Fruit fly (Drosophila melanogaster) whole organism, embryonic: Measurements from ENCODE around the gene ftz-f1.

Experiments
- Aef1 ChIP-seq: fragments of 200-800 bp; sonication (Bioruptor generic); IDR thresholded peaks from 3 replicates; pipeline ENCODE4 v1.3.6; 2022; ENCODE audit warnings: missing biosample characterization, missing genetic modification characterization
- B-H2 ChIP-seq: fragments of 200-800 bp; sonication (Bioruptor generic); optimal IDR thresholded peaks from 2 replicates; lab custom pipeline; 2018; ENCODE audit warnings: missing biosample characterization, mild to moderate bottlenecking, missing genetic modification characterization
- CG10209 ChIP-seq: fragments of 200-800 bp; sonication (Bioruptor generic); optimal IDR thresholded peaks from 3 replicates; lab custom pipeline; 2017; ENCODE audit warnings: missing biosample characterization, mild to moderate bottlenecking, missing genetic modification characterization, missing genetic modification reagents
- CG10274 ChIP-seq: fragments of 200-800 bp; sonication (Bioruptor generic); optimal IDR thresholded peaks from 3 replicates; lab custom pipeline; 2017; ENCODE audit warnings: missing biosample characterization, mild to moderate bottlenecking, missing genetic modification characterization
- CG12104 ChIP-seq: fragments of 200-800 bp; sonication (Bioruptor generic); optimal IDR thresholded peaks from 3 replicates; lab custom pipeline; 2016; ENCODE audit warnings: missing biosample characterization, missing genetic modification characterization
- CG13624 ChIP-seq: fragments of 200-800 bp; sonication (Bioruptor generic); optimal IDR thresholded peaks from 2 replicates; lab custom pipeline; 2016; ENCODE audit warnings: missing biosample characterization, missing genetic modification characterization
- CG13775 ChIP-seq: fragments of 200-800 bp; sonication (Bioruptor generic); optimal IDR thresholded peaks from 3 replicates; lab custom pipeline; 2017; ENCODE audit warnings: missing biosample characterization, mild to moderate bottlenecking, missing genetic modification characterization
- CG14014 ChIP-seq: fragments of 200-800 bp; sonication (Bioruptor generic); IDR thresholded peaks from 2 replicates; pipeline ENCODE4 v1.3.6; 2022; ENCODE audit warnings: missing biosample characterization, missing genetic modification characterization
- CG15514 ChIP-seq: fragments of 200-800 bp; sonication (Bioruptor generic); optimal IDR thresholded peaks from 3 replicates; lab custom pipeline; 2017; ENCODE audit warnings: missing biosample characterization, missing genetic modification characterization, mild to moderate bottlenecking, moderate library complexity, missing genetic modification reagents
- CG15696 ChIP-seq: fragments of 200-800 bp; sonication (Bioruptor generic); optimal IDR thresholded peaks from 2 replicates; lab custom pipeline; 2019; ENCODE audit warnings: missing biosample characterization, mild to moderate bottlenecking, missing genetic modification characterization, moderate library complexity
- CG2889 ChIP-seq: fragments of 200-800 bp; sonication (Bioruptor generic); IDR thresholded peaks from 3 replicates; pipeline ENCODE4 v1.3.6; 2022; ENCODE audit warnings: missing biosample characterization, missing genetic modification characterization
- CG30020 ChIP-seq: fragments of 200-800 bp; optimal IDR thresholded peaks from 2 replicates; lab custom pipeline; 2019; ENCODE audit warnings: missing biosample characterization, mild to moderate bottlenecking, missing genetic modification characterization, moderate library complexity
- CG31388 ChIP-seq: fragments of 200-800 bp; sonication (Bioruptor generic); optimal IDR thresholded peaks from 2 replicates; lab custom pipeline; 2016; ENCODE audit warnings: missing biosample characterization, missing genetic modification characterization
- CG3847 ChIP-seq: fragments of 200-800 bp; sonication (Bioruptor generic); IDR thresholded peaks from 2 replicates; pipeline ENCODE4 v1.3.6; 2022; ENCODE audit warnings: missing biosample characterization, missing genetic modification characterization
- CG6254 ChIP-seq: fragments of 200-800 bp; sonication (Bioruptor generic); optimal IDR thresholded peaks from 3 replicates; lab custom pipeline; 2017; ENCODE audit warnings: mild to moderate bottlenecking, missing biosample characterization, missing genetic modification reagents, missing genetic modification characterization
- CG7372 ChIP-seq: fragments of 200-800 bp; sonication (Bioruptor generic); IDR thresholded peaks from 2 replicates; pipeline ENCODE4 v1.3.6; 2022; ENCODE audit warnings: missing biosample characterization, missing genetic modification characterization
- CG8388 ChIP-seq: fragments of 200-800 bp; sonication (Bioruptor generic); optimal IDR thresholded peaks from 2 replicates; lab custom pipeline; 2019; ENCODE audit warnings: missing biosample characterization, mild to moderate bottlenecking, missing genetic modification characterization, moderate library complexity
- CG8924 ChIP-seq: fragments of 200-800 bp; optimal IDR thresholded peaks from 3 replicates; lab custom pipeline; 2019; ENCODE audit warnings: missing biosample characterization, mild to moderate bottlenecking, missing genetic modification characterization, moderate library complexity
- CG8944 ChIP-seq: fragments of 200-800 bp; sonication (Bioruptor generic); optimal IDR thresholded peaks from 3 replicates; lab custom pipeline; 2016; ENCODE audit warnings: missing biosample characterization, missing genetic modification characterization
- CG9609 ChIP-seq: fragments of 200-800 bp; sonication (Bioruptor generic); optimal IDR thresholded peaks from 3 replicates; lab custom pipeline; 2016; ENCODE audit warnings: missing biosample characterization, missing genetic modification characterization
- Dp ChIP-seq: fragments of 200-800 bp; sonication (Bioruptor generic); optimal IDR thresholded peaks from 2 replicates; lab custom pipeline; 2018; ENCODE audit warnings: missing biosample characterization, mild to moderate bottlenecking, missing genetic modification characterization, moderate library complexity
- Hsf ChIP-seq: fragments of 200-800 bp; sonication (Bioruptor generic); optimal IDR thresholded peaks from 3 replicates; lab custom pipeline; 2016; ENCODE audit warnings: missing biosample characterization, missing genetic modification characterization
- Lpt ChIP-seq: fragments of >200 bp; optimal IDR thresholded peaks from 2 replicates; lab custom pipeline; 2018; ENCODE audit warnings: missing biosample characterization, missing genetic modification characterization
- Myb ChIP-seq: fragments of 200-800 bp; sonication (Bioruptor generic); optimal IDR thresholded peaks from 2 replicates; lab custom pipeline; 2016; ENCODE audit warnings: missing biosample characterization, missing genetic modification characterization
- Neu2 ChIP-seq: fragments of 200-800 bp; sonication (Bioruptor generic); optimal IDR thresholded peaks from 3 replicates; lab custom pipeline; 2016; ENCODE audit warnings: missing biosample characterization, missing genetic modification characterization, borderline replicate concordance
- Optix ChIP-seq: fragments of 200-800 bp; sonication (Bioruptor generic); IDR thresholded peaks from 3 replicates; pipeline ENCODE4 v1.3.6; 2022; ENCODE audit warnings: missing biosample characterization, missing genetic modification characterization
- Rfx ChIP-seq: fragments of 200-800 bp; sonication (Bioruptor generic); IDR thresholded peaks from 2 replicates; pipeline ENCODE4 v1.3.6; 2022; ENCODE audit warnings: missing biosample characterization, missing genetic modification characterization
- Spps ChIP-seq: fragments of 200-800 bp; sonication (Bioruptor generic); optimal IDR thresholded peaks from 2 replicates; lab custom pipeline; 2018; ENCODE audit warnings: missing biosample characterization, mild to moderate bottlenecking, missing genetic modification characterization
- TFAM ChIP-seq: fragments of 200-800 bp; sonication (Bioruptor generic); optimal IDR thresholded peaks from 2 replicates; lab custom pipeline; 2017; ENCODE audit warnings: missing biosample characterization, missing genetic modification characterization, inconsistent platforms
- Taf1 ChIP-seq: fragments of 200-800 bp; sonication (Bioruptor generic); IDR thresholded peaks from 2 replicates; pipeline ENCODE4 v1.3.6; 2022; ENCODE audit warnings: missing biosample characterization, missing genetic modification characterization
- Trl ChIP-seq, 3 experiments: fragments of >200 bp in 2 of 3; fragments of 200-800 bp in 1 of 3; sonication (Bioruptor generic) in 1 of 3; optimal IDR thresholded peaks; 2 replicates in 1 of 3; 3 replicates in 2 of 3; lab custom pipeline; 2016 to 2017; ENCODE audit warnings: missing biosample characterization in 1 of 3, missing genetic modification characterization in 1 of 3
- YL-1 ChIP-seq: fragments of 200-800 bp; sonication (Bioruptor generic); optimal IDR thresholded peaks from 3 replicates; lab custom pipeline; 2017; ENCODE audit warnings: missing biosample characterization, mild to moderate bottlenecking, missing genetic modification characterization
- bab2 ChIP-seq: fragments of 200-800 bp; sonication (Bioruptor generic); optimal IDR thresholded peaks from 2 replicates; lab custom pipeline; 2016; ENCODE audit warnings: missing biosample characterization, missing genetic modification characterization
- cato ChIP-seq: fragments of 200-800 bp; sonication (Bioruptor generic); optimal IDR thresholded peaks from 2 replicates; lab custom pipeline; 2016; ENCODE audit warnings: missing biosample characterization, missing genetic modification characterization, borderline replicate concordance
- corto ChIP-seq: fragments of 200-800 bp; sonication (Bioruptor generic); optimal IDR thresholded peaks from 2 replicates; lab custom pipeline; 2016; ENCODE audit warnings: missing biosample characterization, mild to moderate bottlenecking, missing genetic modification characterization, moderate library complexity
- dmrt99B ChIP-seq: fragments of 200-800 bp; sonication (Bioruptor generic); optimal IDR thresholded peaks from 2 replicates; lab custom pipeline; 2018; ENCODE audit warnings: missing biosample characterization, mild to moderate bottlenecking, missing genetic modification characterization, moderate library complexity
- dpn ChIP-seq, 2 experiments: fragments of 200-800 bp; sonication (Bioruptor generic); optimal IDR thresholded peaks; 3 replicates each; lab custom pipeline; 2016; ENCODE audit warnings: missing biosample characterization in 2 of 2, missing genetic modification characterization in 2 of 2
- eve ChIP-seq, 2 experiments: fragments of >200 bp; optimal IDR thresholded peaks; 2 replicates each; lab custom pipeline; 2017; ENCODE audit warnings: missing biosample characterization in 2 of 2, missing genetic modification characterization in 2 of 2
- fd64A ChIP-seq: fragments of 200-800 bp; sonication (Bioruptor generic); optimal IDR thresholded peaks from 3 replicates; lab custom pipeline; 2018; ENCODE audit warnings: missing biosample characterization, mild to moderate bottlenecking, missing genetic modification characterization
- ftz-f1 ChIP-seq: fragments of 200-800 bp; sonication (Bioruptor generic); optimal IDR thresholded peaks from 2 replicates; lab custom pipeline; 2016; ENCODE audit warnings: missing biosample characterization, missing genetic modification characterization
- grau ChIP-seq: fragments of 200-800 bp; optimal IDR thresholded peaks from 3 replicates; lab custom pipeline; 2019; ENCODE audit warnings: missing biosample characterization, mild to moderate bottlenecking, missing genetic modification characterization, moderate library complexity
- knrl ChIP-seq: fragments of 200-800 bp; sonication (Bioruptor generic); IDR thresholded peaks from 3 replicates; pipeline ENCODE4 v1.3.6; 2022; ENCODE audit warnings: missing biosample characterization, missing genetic modification characterization; ENCODE audit not compliant: partially characterized antibody
- salm ChIP-seq: fragments of 200-800 bp; sonication (Bioruptor generic); optimal IDR thresholded peaks from 2 replicates; lab custom pipeline; 2018; ENCODE audit warnings: missing biosample characterization, mild to moderate bottlenecking, missing genetic modification characterization
- sc ChIP-seq, 3 experiments: fragments of >200 bp in 2 of 3; fragments of 200-800 bp in 1 of 3; sonication (Bioruptor generic) in 1 of 3; optimal IDR thresholded peaks; 2 replicates in 2 of 3; 3 replicates in 1 of 3; lab custom pipeline; 2017; ENCODE audit warnings: mild to moderate bottlenecking in 1 of 3, missing biosample characterization in 1 of 3, missing genetic modification characterization in 1 of 3, missing genetic modification reagents in 1 of 3
- sim ChIP-seq: fragments of 200-800 bp; sonication (Bioruptor generic); IDR thresholded peaks from 2 replicates; pipeline ENCODE4 v1.3.6; 2022; ENCODE audit warnings: missing biosample characterization, missing genetic modification characterization
- sug ChIP-seq: fragments of 200-800 bp; optimal IDR thresholded peaks from 2 replicates; lab custom pipeline; 2019; ENCODE audit warnings: missing biosample characterization, mild to moderate bottlenecking, missing genetic modification characterization, moderate library complexity
- trem ChIP-seq: fragments of 200-800 bp; optimal IDR thresholded peaks from 3 replicates; lab custom pipeline; 2019; ENCODE audit warnings: missing biosample characterization, mild to moderate bottlenecking, missing genetic modification characterization, moderate library complexity
- ttk ChIP-seq: fragments of 200-800 bp; sonication (Bioruptor generic); IDR thresholded peaks from 2 replicates; pipeline ENCODE4 v2.1.2; 2022; ENCODE audit warnings: missing biosample characterization, missing genetic modification characterization
- tx ChIP-seq: fragments of 200-800 bp; sonication (Bioruptor generic); optimal IDR thresholded peaks from 2 replicates; lab custom pipeline; 2016; ENCODE audit warnings: missing biosample characterization, missing genetic modification characterization
- unc-4 ChIP-seq: fragments of 200-800 bp; sonication (Bioruptor generic); IDR thresholded peaks from 2 replicates; pipeline ENCODE4 v1.3.6; 2022; ENCODE audit warnings: missing biosample characterization, missing genetic modification characterization; ENCODE audit not compliant: partially characterized antibody
- zfh1 ChIP-seq: fragments of 200-800 bp; sonication (Bioruptor generic); IDR thresholded peaks from 3 replicates; pipeline ENCODE4 v1.3.6; 2022; ENCODE audit warnings: missing biosample characterization, missing genetic modification characterization

The ftz-f1 gene

dm6 chr3L:18828318-18828717 is 27.2 kb upstream of the ftz-f1 start (continued):
- TF ChIP-seq CG30020 (tag; lab: Kevin White, UChicago): no peak
- TF ChIP-seq Lpt (GFP tag; lab: Kevin White, UChicago): no peak
- no peak for TF ChIP-seq bab2 (GFP tag; lab: Kevin White, UChicago)
- TF ChIP-seq TFAM (GFP tag; lab: Kevin White, UChicago): no peak
- no peak for TF ChIP-seq dpn (GFP tag; optimal IDR thresholded peaks at IDR 0.05; lab: Kevin White, UChicago)
- peak; percentile 99 for TF ChIP-seq Dp (GFP tag; lab: Kevin White, UChicago)
- peak; percentile 38 for TF ChIP-seq corto (GFP tag; lab: Kevin White, UChicago)
- peak; percentile 20 for TF ChIP-seq CG15514 (GFP tag; lab: Kevin White, UChicago)
- TF ChIP-seq tx (GFP tag; lab: Kevin White, UChicago): no peak
- peak; percentile 68 for TF ChIP-seq unc-4
- TF ChIP-seq CG8944 (GFP tag; lab: Kevin White, UChicago): no peak
- no peak for TF ChIP-seq CG9609 (GFP tag; lab: Kevin White, UChicago)
- no peak for TF ChIP-seq cato (GFP tag; lab: Kevin White, UChicago)
- no peak for TF ChIP-seq CG12104 (GFP tag; lab: Kevin White, UChicago)
- TF ChIP-seq sug (tag; lab: Kevin White, UChicago): peak; percentile 49
- TF ChIP-seq zfh1 (GFP tag; lab: Robert Waterston, UW): no peak
- TF ChIP-seq CG7372: no peak
- TF ChIP-seq B-H2 (GFP tag; lab: Kevin White, UChicago): peak; percentile 9
- TF ChIP-seq Aef1 (GFP tag; lab: Robert Waterston, UW): no peak
- no peak for TF ChIP-seq CG31388 (GFP tag; lab: Kevin White, UChicago)
- no peak for TF ChIP-seq Optix (GFP tag; lab: Robert Waterston, UW)
- TF ChIP-seq CG13775 (GFP tag; lab: Kevin White, UChicago): no peak
- no peak for TF ChIP-seq CG8388 (GFP tag; lab: Kevin White, UChicago)
- no peak for TF ChIP-seq Trl (optimal IDR thresholded peaks at IDR 0.05; lab: Kevin White, UChicago)
- no peak for TF ChIP-seq Trl (GFP tag; optimal IDR thresholded peaks at IDR 0.05; lab: Kevin White, UChicago)
- TF ChIP-seq knrl (GFP tag; lab: Robert Waterston, UW): peak; percentile 70
- TF ChIP-seq Rfx (GFP tag; lab: Robert Waterston, UW): no peak; the same call in 1 of the 2 replicates
- TF ChIP-seq fd64A (GFP tag; lab: Kevin White, UChicago): no peak
- TF ChIP-seq CG2889 (GFP tag; lab: Robert Waterston, UW): no peak
- no peak for TF ChIP-seq ttk
- TF ChIP-seq ftz-f1: no peak
- TF ChIP-seq grau: no peak
- no peak for TF ChIP-seq CG15696 (tag; lab: Kevin White, UChicago)
- no peak for TF ChIP-seq eve (GFP tag; optimal IDR thresholded peaks at IDR 0.05; lab: Kevin White, UChicago)
- no peak for TF ChIP-seq YL-1 (GFP tag; lab: Kevin White, UChicago)
- TF ChIP-seq CG8924 (tag; lab: Kevin White, UChicago): no peak
- no peak for TF ChIP-seq CG14014
- no peak for TF ChIP-seq CG10274 (GFP tag; lab: Kevin White, UChicago)
- TF ChIP-seq CG3847 (GFP tag; lab: Robert Waterston, UW): no peak
- no peak for TF ChIP-seq dmrt99B (tag; lab: Kevin White, UChicago)
- no peak for TF ChIP-seq Taf1 (GFP tag; lab: Robert Waterston, UW)
- no peak for TF ChIP-seq Neu2 (GFP tag; lab: Kevin White, UChicago)
- TF ChIP-seq CG10209 (GFP tag; lab: Kevin White, UChicago): no peak
- no peak for TF ChIP-seq sc (optimal IDR thresholded peaks at IDR 0.05; lab: Kevin White, UChicago)
- no peak for TF ChIP-seq sc (GFP tag; optimal IDR thresholded peaks at IDR 0.05; lab: Kevin White, UChicago)
- no peak for TF ChIP-seq CG6254 (GFP tag; lab: Kevin White, UChicago)
- TF ChIP-seq Myb (GFP tag; lab: Kevin White, UChicago): no peak
- no peak for TF ChIP-seq Hsf (GFP tag; lab: Kevin White, UChicago)
- no peak for TF ChIP-seq salm
- no peak for TF ChIP-seq sim
- TF ChIP-seq CG13624 (GFP tag; lab: Kevin White, UChicago): no peak
- TF ChIP-seq Spps (tag; lab: Kevin White, UChicago): no peak
- TF ChIP-seq trem (tag; lab: Kevin White, UChicago): peak; percentile 42
